Worm (Caenorhabditis elegans) whole organism, young adult: ENCODE data around the gene Y77E11A.8.

Experiments
- F55B11.4 ChIP-seq: sonication (generic microtip); optimal IDR thresholded peaks from 2 replicates; lab custom pipeline; 2016; ENCODE audit warnings: missing compliant biosample characterization, missing genetic modification characterization, borderline replicate concordance; ENCODE audit not compliant: insufficient read depth
- ama-1 ChIP-seq, 3 experiments: fragments of 150-350 bp in 1 of 3; sonication (generic microtip) in 2 of 3; optimal IDR thresholded peaks; 2 replicates each; lab custom pipeline; 2014 to 2018; ENCODE audit warnings: missing biosample characterization in 2 of 3, missing genetic modification characterization in 2 of 3, missing genetic modification reagents in 2 of 3
- pha-4 ChIP-seq: fragments of 150-350 bp; sonication (generic microtip); optimal IDR thresholded peaks from 2 replicates; lab custom pipeline; 2014; ENCODE audit warnings: missing biosample characterization, missing genetic modification reagents, missing genetic modification characterization
- repo-1 ChIP-seq: sonication (generic microtip); optimal IDR thresholded peaks from 2 replicates; lab custom pipeline; 2017; ENCODE audit warnings: mild to moderate bottlenecking, missing genetic modification characterization, missing compliant biosample characterization
- unc-62 ChIP-seq: fragments of 150-350 bp; optimal IDR thresholded peaks from 2 replicates; lab custom pipeline; 2014; ENCODE audit warnings: missing biosample characterization, missing genetic modification reagents, missing genetic modification characterization
- ztf-22 ChIP-seq: fragments of 200-800 bp; sonication (Bioruptor generic); optimal IDR thresholded peaks from 2 replicates; lab custom pipeline; 2018; ENCODE audit warnings: mild to moderate bottlenecking, missing genetic modification characterization, moderate library complexity, missing compliant biosample characterization

ce11 chrIV:1419795-1420509, 4.9 kb downstream of the Y77E11A.8 start, which contains the start of gene Y77E11A.7:
- peak; percentile 58 for TF ChIP-seq pha-4 (tag; lab: Kevin White, UChicago)
- TF ChIP-seq F55B11.4 (tag; lab: Kevin White, UChicago): no peak
- no peak for TF ChIP-seq ztf-22
- TF ChIP-seq unc-62: no peak
- TF ChIP-seq repo-1 (tag; lab: Kevin White, UChicago): no peak
- no peak for TF ChIP-seq ama-1 (optimal IDR thresholded peaks at IDR 0.05; lab: Kevin White, UChicago)
- no peak for TF ChIP-seq ama-1 (GFP tag; optimal IDR thresholded peaks at IDR 0.05; lab: Kevin White, UChicago)
